Worm (Caenorhabditis elegans) whole organism, late embryonic: Measurements from ENCODE around the gene inx-10.

Source experiments
- C08G9.2 ChIP-seq: sonication (generic microtip); optimal IDR thresholded peaks from 2 replicates; lab custom pipeline; 2016; ENCODE audit warnings: mild to moderate bottlenecking, missing genetic modification characterization, moderate library complexity, missing compliant biosample characterization
- C38D4.7 ChIP-seq: fragments of 200-800 bp; sonication (Bioruptor generic); optimal IDR thresholded peaks from 2 replicates; lab custom pipeline; 2018; ENCODE audit warnings: mild to moderate bottlenecking, missing genetic modification characterization, moderate library complexity, missing compliant biosample characterization
- K02D7.2 ChIP-seq: sonication (generic microtip); optimal IDR thresholded peaks from 2 replicates; lab custom pipeline; 2017; ENCODE audit warnings: mild to moderate bottlenecking, missing genetic modification characterization, missing compliant biosample characterization
- K09A11.1 ChIP-seq: sonication (generic microtip); optimal IDR thresholded peaks from 2 replicates; lab custom pipeline; 2017; ENCODE audit warnings: antibody characterized with exemption, mild to moderate bottlenecking, missing genetic modification characterization, missing compliant biosample characterization; ENCODE audit not compliant: insufficient read depth
- ahr-1 ChIP-seq: sonication (generic microtip); optimal IDR thresholded peaks from 2 replicates; lab custom pipeline; 2016; ENCODE audit warnings: missing genetic modification characterization, missing compliant biosample characterization
- ceh-14 ChIP-seq: sonication (generic microtip); optimal IDR thresholded peaks from 2 replicates; lab custom pipeline; 2016; ENCODE audit warnings: missing genotype, missing genetic modification characterization, missing compliant biosample characterization
- ceh-19 ChIP-seq: fragments of 200-800 bp; sonication (Bioruptor generic); optimal IDR thresholded peaks from 2 replicates; lab custom pipeline; 2018; ENCODE audit warnings: mild to moderate bottlenecking, missing genetic modification characterization, missing compliant biosample characterization
- ceh-24 ChIP-seq: sonication (generic microtip); optimal IDR thresholded peaks from 2 replicates; lab custom pipeline; 2016; ENCODE audit warnings: mild to moderate bottlenecking, missing genetic modification characterization, missing compliant biosample characterization
- ceh-30 ChIP-seq: fragments of 150-350 bp; optimal IDR thresholded peaks from 2 replicates; lab custom pipeline; 2014; ENCODE audit warnings: missing biosample characterization, missing genetic modification characterization
- ceh-31 ChIP-seq: sonication (generic microtip); optimal IDR thresholded peaks from 2 replicates; lab custom pipeline; 2016; ENCODE audit warnings: missing genetic modification characterization, missing compliant biosample characterization
- ceh-34 ChIP-seq: sonication (generic microtip); optimal IDR thresholded peaks from 2 replicates; lab custom pipeline; 2016; ENCODE audit warnings: mild to moderate bottlenecking, missing genetic modification characterization, missing compliant biosample characterization
- ceh-45 ChIP-seq: fragments of 200-800 bp; sonication (Bioruptor generic); IDR thresholded peaks from 2 replicates; pipeline ENCODE4 v1.3.6; 2022; ENCODE audit warnings: missing genetic modification reagents, missing genetic modification characterization, missing compliant biosample characterization
- ceh-9 ChIP-seq: sonication (generic microtip); optimal IDR thresholded peaks from 2 replicates; lab custom pipeline; 2016; ENCODE audit warnings: mild to moderate bottlenecking, missing genetic modification characterization, inconsistent platforms, missing compliant biosample characterization
- che-1 ChIP-seq: sonication (generic microtip); optimal IDR thresholded peaks from 2 replicates; lab custom pipeline; 2016; ENCODE audit warnings: mild to moderate bottlenecking, missing genetic modification characterization, missing compliant biosample characterization
- dmd-4 ChIP-seq: sonication (generic microtip); optimal IDR thresholded peaks from 2 replicates; lab custom pipeline; 2016; ENCODE audit warnings: borderline replicate concordance, missing genetic modification characterization, missing compliant biosample characterization
- dve-1 ChIP-seq: sonication (generic microtip); optimal IDR thresholded peaks from 2 replicates; lab custom pipeline; 2017; ENCODE audit warnings: antibody characterized with exemption, mild to moderate bottlenecking, missing genetic modification characterization, missing compliant biosample characterization
- elt-4 ChIP-seq: sonication (generic microtip); optimal IDR thresholded peaks from 2 replicates; lab custom pipeline; 2016; ENCODE audit warnings: missing genetic modification characterization, missing compliant biosample characterization
- eyg-1 ChIP-seq: sonication (generic microtip); optimal IDR thresholded peaks from 2 replicates; lab custom pipeline; 2016; ENCODE audit warnings: missing genotype, missing genetic modification characterization, missing compliant biosample characterization
- fax-1 ChIP-seq: sonication (generic microtip); optimal IDR thresholded peaks from 2 replicates; lab custom pipeline; 2016; ENCODE audit warnings: missing genotype, missing genetic modification characterization, missing compliant biosample characterization
- fkh-10 ChIP-seq: fragments of 150-350 bp; optimal IDR thresholded peaks from 2 replicates; lab custom pipeline; 2014; ENCODE audit warnings: missing biosample characterization, missing genetic modification reagents, missing genetic modification characterization
- fkh-6 ChIP-seq: sonication (generic microtip); optimal IDR thresholded peaks from 2 replicates; lab custom pipeline; 2016; ENCODE audit warnings: missing genetic modification characterization, missing compliant biosample characterization
- gmeb-2 ChIP-seq: sonication (generic microtip); optimal IDR thresholded peaks from 2 replicates; lab custom pipeline; 2016; ENCODE audit warnings: missing genetic modification characterization, inconsistent platforms, missing compliant biosample characterization
- hlh-13 ChIP-seq: fragments of 200-800 bp; sonication (Bioruptor generic); optimal IDR thresholded peaks from 2 replicates; lab custom pipeline; 2018; ENCODE audit warnings: mild to moderate bottlenecking, missing genetic modification characterization, missing compliant biosample characterization
- hlh-15 ChIP-seq: sonication (generic microtip); optimal IDR thresholded peaks from 2 replicates; lab custom pipeline; 2016; ENCODE audit warnings: missing genetic modification characterization, missing compliant biosample characterization
- lim-6 ChIP-seq: sonication (generic microtip); optimal IDR thresholded peaks from 2 replicates; lab custom pipeline; 2016; ENCODE audit warnings: missing genetic modification characterization, missing compliant biosample characterization
- lin-11 ChIP-seq: fragments of 200-800 bp; sonication (Bioruptor generic); optimal IDR thresholded peaks from 2 replicates; lab custom pipeline; 2018; ENCODE audit warnings: mild to moderate bottlenecking, missing genetic modification characterization, missing compliant biosample characterization
- madf-2 ChIP-seq: sonication (generic microtip); optimal IDR thresholded peaks from 2 replicates; lab custom pipeline; 2017; ENCODE audit warnings: missing genetic modification characterization, missing compliant biosample characterization
- mec-3 ChIP-seq: sonication (generic microtip); optimal IDR thresholded peaks from 2 replicates; lab custom pipeline; 2016; ENCODE audit warnings: borderline replicate concordance, missing genetic modification characterization, missing compliant biosample characterization
- npax-4 ChIP-seq: sonication (generic microtip); optimal IDR thresholded peaks from 2 replicates; lab custom pipeline; 2016; ENCODE audit warnings: missing genetic modification characterization, missing compliant biosample characterization
- pat-9 ChIP-seq: fragments of 200-800 bp; sonication (Bioruptor generic); optimal IDR thresholded peaks from 2 replicates; lab custom pipeline; 2018; ENCODE audit warnings: mild to moderate bottlenecking, missing genetic modification characterization, moderate library complexity, missing compliant biosample characterization
- pqm-1 ChIP-seq: sonication (generic microtip); optimal IDR thresholded peaks from 2 replicates; lab custom pipeline; 2016; ENCODE audit warnings: missing genetic modification characterization, missing compliant biosample characterization
- pros-1 ChIP-seq: fragments of 150-350 bp; optimal IDR thresholded peaks from 2 replicates; lab custom pipeline; 2014; ENCODE audit warnings: missing biosample characterization, missing genetic modification reagents, missing genetic modification characterization
- sdc-2 ChIP-seq: sonication (generic microtip); optimal IDR thresholded peaks from 2 replicates; lab custom pipeline; 2016; ENCODE audit warnings: missing genotype, missing genetic modification characterization, missing compliant biosample characterization
- sox-2 ChIP-seq: fragments of 200-800 bp; sonication (Bioruptor generic); IDR thresholded peaks from 2 replicates; pipeline ENCODE4 v1.3.6; 2022; ENCODE audit warnings: missing genetic modification reagents, missing genetic modification characterization, missing compliant biosample characterization
- sox-4 ChIP-seq: sonication (generic microtip); optimal IDR thresholded peaks from 2 replicates; lab custom pipeline; 2017; ENCODE audit warnings: mild to moderate bottlenecking, missing genetic modification characterization, inconsistent platforms, missing compliant biosample characterization
- syd-9 ChIP-seq: sonication (generic microtip); optimal IDR thresholded peaks from 2 replicates; lab custom pipeline; 2016; ENCODE audit warnings: mild to moderate bottlenecking, missing genetic modification characterization, moderate library complexity, missing compliant biosample characterization
- tbx-2 ChIP-seq: sonication (generic microtip); optimal IDR thresholded peaks from 2 replicates; lab custom pipeline; 2016; ENCODE audit warnings: missing genetic modification characterization, missing compliant biosample characterization
- ttx-3 ChIP-seq: sonication (generic microtip); optimal IDR thresholded peaks from 2 replicates; lab custom pipeline; 2016; ENCODE audit warnings: missing genetic modification reagents, missing genetic modification characterization, missing compliant biosample characterization
- unc-3 ChIP-seq, 2 experiments: fragments of 200-800 bp in 1 of 2; sonication (Bioruptor generic) in 1 of 2; sonication (generic microtip) in 1 of 2; conservative IDR thresholded peaks in 1 of 2; optimal IDR thresholded peaks in 1 of 2; 2 replicates each; pipeline versions ENCODE4 v1.3.6 to Lab custom; 2016 to 2022; ENCODE audit warnings: missing compliant biosample characterization in 2 of 2, missing genetic modification characterization in 2 of 2, missing genetic modification reagents in 1 of 2
- unc-55 ChIP-seq: sonication (generic microtip); optimal IDR thresholded peaks from 2 replicates; lab custom pipeline; 2017; ENCODE audit warnings: missing biosample characterization, missing genetic modification reagents, missing genetic modification characterization
- zip-5 ChIP-seq: sonication (generic microtip); optimal IDR thresholded peaks from 2 replicates; lab custom pipeline; 2016; ENCODE audit warnings: missing genetic modification characterization, missing compliant biosample characterization

Gene inx-10

DNA sequence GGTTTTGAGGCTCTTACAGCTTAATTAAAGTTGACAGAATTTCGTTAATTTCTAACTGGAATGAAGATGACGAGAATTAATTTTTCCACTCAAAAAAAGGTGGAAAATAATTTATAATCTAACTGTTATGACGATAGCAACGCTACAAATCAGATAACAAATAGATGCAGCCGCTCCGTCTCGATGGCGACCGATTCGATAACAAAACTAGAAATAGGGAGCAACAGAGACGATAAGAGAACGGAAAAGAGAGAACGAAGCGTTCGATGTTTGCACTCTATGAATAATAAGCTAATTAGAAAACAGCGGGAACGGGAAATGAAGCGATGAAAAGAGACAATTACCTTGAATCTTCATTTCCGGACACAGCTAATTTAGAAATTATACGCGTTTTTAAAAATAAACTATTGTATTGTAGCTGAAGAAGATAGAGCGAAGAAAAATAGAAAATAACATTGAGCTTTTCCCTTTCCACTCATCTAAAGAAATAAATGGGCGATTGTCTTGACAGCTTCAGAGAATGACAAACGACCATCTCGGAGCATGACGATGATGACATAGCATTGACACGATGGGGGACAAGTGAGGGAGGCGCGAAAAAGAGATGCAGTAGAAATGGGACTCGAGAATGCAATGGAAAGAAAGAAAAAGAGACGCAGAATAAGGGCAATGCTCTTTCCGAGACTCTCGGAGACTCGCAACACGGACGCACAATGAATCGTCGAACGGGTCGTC, 11.5 kb upstream of the inx-10 start (continued):
- no peak for TF ChIP-seq ahr-1 (tag; lab: Kevin White, UChicago)
- TF ChIP-seq pros-1 (tag; lab: Kevin White, UChicago): no peak
- TF ChIP-seq sdc-2 (tag; lab: Kevin White, UChicago): no peak
- peak; percentile 45 for TF ChIP-seq syd-9 (tag; lab: Kevin White, UChicago)
- TF ChIP-seq fax-1 (tag; lab: Kevin White, UChicago): no peak
- peak; percentile 46 for TF ChIP-seq ceh-31
- no peak for TF ChIP-seq hlh-13 (GFP tag; lab: Kevin White, UChicago)
- TF ChIP-seq C08G9.2 (tag; lab: Kevin White, UChicago): no peak
- TF ChIP-seq ceh-19: no peak
- TF ChIP-seq ceh-24 (tag; lab: Kevin White, UChicago): no peak
- no peak for TF ChIP-seq dve-1 (tag; lab: Kevin White, UChicago)
- TF ChIP-seq mec-3: no peak
- TF ChIP-seq ceh-9 (tag; lab: Kevin White, UChicago): no peak
- no peak for TF ChIP-seq elt-4 (tag; lab: Kevin White, UChicago)
- TF ChIP-seq ceh-30 (tag; lab: Kevin White, UChicago): no peak
- no peak for TF ChIP-seq hlh-15 (tag; lab: Kevin White, UChicago)
- peak; percentile 35 for TF ChIP-seq tbx-2
- TF ChIP-seq lim-6: no peak
- no peak for TF ChIP-seq K09A11.1 (tag; lab: Kevin White, UChicago)
- TF ChIP-seq fkh-10 (GFP tag; lab: Kevin White, UChicago): no peak
- TF ChIP-seq ttx-3 (tag; lab: Kevin White, UChicago): no peak
- no peak for TF ChIP-seq sox-4 (tag; lab: Kevin White, UChicago)
- TF ChIP-seq unc-3 (GFP tag; conservative IDR thresholded peaks at IDR 0.05; lab: Robert Waterston, UW): no peak
- no peak for TF ChIP-seq unc-3 (tag; optimal IDR thresholded peaks at IDR 0.05; lab: Kevin White, UChicago)
- TF ChIP-seq pqm-1 (tag; lab: Kevin White, UChicago): no peak
- TF ChIP-seq dmd-4: no peak
- TF ChIP-seq eyg-1 (tag; lab: Kevin White, UChicago): no peak
- TF ChIP-seq lin-11 (tag; lab: Kevin White, UChicago): no peak
- TF ChIP-seq K02D7.2 (tag; lab: Kevin White, UChicago): no peak
- TF ChIP-seq fkh-6 (tag; lab: Kevin White, UChicago): no peak
- TF ChIP-seq pat-9: no peak
- TF ChIP-seq zip-5 (tag; lab: Kevin White, UChicago): no peak
- TF ChIP-seq ceh-34: no peak
- TF ChIP-seq C38D4.7 (GFP tag; lab: Kevin White, UChicago): no peak
- TF ChIP-seq gmeb-2 (tag; lab: Kevin White, UChicago): no peak
- TF ChIP-seq madf-2 (tag; lab: Kevin White, UChicago): no peak

DNA sequence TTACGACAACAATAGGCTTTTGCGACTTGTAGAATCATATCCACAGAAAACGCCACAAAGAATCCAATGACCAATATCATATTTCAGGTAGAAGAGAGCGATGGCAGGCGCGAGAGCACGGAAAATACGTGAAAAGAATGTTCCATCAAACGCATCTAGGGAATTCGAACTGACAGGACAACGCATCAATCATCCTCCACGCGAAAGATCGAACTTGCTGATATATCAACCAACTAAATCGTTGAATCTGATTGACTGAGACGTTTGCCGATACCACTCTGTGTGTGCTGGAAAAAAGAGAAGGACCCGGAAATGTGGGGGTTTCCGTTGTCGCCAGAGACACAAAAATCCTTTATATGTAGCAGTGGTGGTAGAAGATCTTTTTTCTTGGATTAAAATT, 10.9 kb upstream of the inx-10 start:
- TF ChIP-seq ceh-45 (GFP tag; lab: Robert Waterston, UW): no peak
- no peak for TF ChIP-seq sox-2 (GFP tag; lab: Robert Waterston, UW)
- no peak for TF ChIP-seq sox-4 (tag; lab: Kevin White, UChicago)
- no peak for TF ChIP-seq npax-4 (tag; lab: Kevin White, UChicago)
- TF ChIP-seq tbx-2: no peak
- TF ChIP-seq che-1: no peak
- no peak for TF ChIP-seq ceh-14
- TF ChIP-seq unc-55: peak; percentile 39
- TF ChIP-seq, all 69 proteins: peak for 1
